Worm (Caenorhabditis elegans): ENCODE measurements around the gene C17C3.15.

C17C3.15 gene

DNA sequence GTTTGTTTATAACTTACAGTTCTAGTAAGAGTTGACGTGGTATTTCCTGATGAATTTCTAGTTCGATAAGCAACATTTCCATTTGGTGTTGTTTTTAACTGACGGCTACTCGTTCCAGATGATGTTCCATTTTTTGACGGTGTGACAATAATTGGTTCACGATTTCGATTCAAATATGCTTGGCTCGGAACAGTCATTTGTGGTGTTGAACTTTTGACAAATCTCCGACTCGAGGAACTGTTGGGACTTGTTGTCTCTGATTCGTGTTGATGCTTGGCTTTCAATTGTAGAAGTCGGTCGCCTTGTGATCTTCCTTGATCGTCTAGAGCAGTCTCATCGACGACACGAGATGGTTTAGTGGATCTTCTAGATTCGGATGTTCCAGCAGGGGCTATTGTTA lies 21.1 kb downstream of the C17C3.15 start:
- TF ChIP-seq tbx-8 (GFP tag; optimal IDR thresholded peaks at IDR 0.05), result no peak
- TF ChIP-seq ceh-83 (GFP tag; optimal IDR thresholded peaks at IDR 0.05), result no peak
- no peak for TF ChIP-seq drap-1 (GFP tag; optimal IDR thresholded peaks at IDR 0.05)
- no peak for TF ChIP-seq elt-1 (tag; optimal IDR thresholded peaks at IDR 0.05; ENCODE audit: borderline replicate concordance, insufficient read depth)
- no peak for TF ChIP-seq nhr-28 (tag; optimal IDR thresholded peaks at IDR 0.05)
- no peak for TF ChIP-seq blmp-1 (tag; optimal IDR thresholded peaks at IDR 0.05)
- TF ChIP-seq ztf-11 (tag; optimal IDR thresholded peaks at IDR 0.05), result no peak
- TF ChIP-seq snpc-4 (tag; optimal IDR thresholded peaks at IDR 0.05), result no peak
- TF ChIP-seq sem-2 (GFP tag; optimal IDR thresholded peaks at IDR 0.05), result no peak
- no peak for TF ChIP-seq ceh-39 (tag; optimal IDR thresholded peaks at IDR 0.05)
- no peak for TF ChIP-seq elt-3 (tag; optimal IDR thresholded peaks at IDR 0.05)
- no peak for TF ChIP-seq zip-8 (tag; optimal IDR thresholded peaks at IDR 0.05)

DNA sequence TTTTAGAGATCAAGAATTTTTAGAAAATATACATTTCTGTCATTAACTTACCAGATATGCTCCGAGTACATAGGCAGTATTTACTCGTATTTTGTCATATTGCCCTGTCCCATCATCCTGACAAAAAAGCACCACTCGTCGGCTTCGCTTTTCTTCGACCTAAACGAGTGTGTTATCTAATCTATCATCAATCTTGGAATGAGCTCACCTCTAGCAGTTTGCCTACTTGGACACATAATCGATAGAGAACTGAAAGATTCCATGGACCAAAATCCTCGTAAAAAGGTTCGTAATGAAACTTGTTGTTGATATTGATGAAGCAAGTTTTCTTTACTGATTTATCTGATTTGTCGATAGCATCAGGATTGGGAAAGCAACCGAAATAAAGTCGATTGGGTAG lies 22.4 kb downstream of the C17C3.15 start:
- TF ChIP-seq sem-2 (GFP tag; optimal IDR thresholded peaks at IDR 0.05) (no peak), elt-3 (tag; optimal IDR thresholded peaks at IDR 0.05) (no peak), ceh-83 (GFP tag; optimal IDR thresholded peaks at IDR 0.05) (no peak), nhr-2 (tag; optimal IDR thresholded peaks at IDR 0.05) (no peak), blmp-1 (tag; optimal IDR thresholded peaks at IDR 0.05) (no peak), mls-2 (tag; optimal IDR thresholded peaks at IDR 0.05) (no peak), hlh-1 (tag; optimal IDR thresholded peaks at IDR 0.05) (no peak), mab-5 (tag; optimal IDR thresholded peaks at IDR 0.05) (no peak), elt-1 (tag; optimal IDR thresholded peaks at IDR 0.05; ENCODE audit: borderline replicate concordance, insufficient read depth) (no peak), zip-8 (tag; optimal IDR thresholded peaks at IDR 0.05) (no peak), bed-3 (GFP tag; optimal IDR thresholded peaks at IDR 0.05) (no peak), lin-32 (GFP tag; optimal IDR thresholded peaks at IDR 0.05) (no peak), unc-39 (tag; optimal IDR thresholded peaks at IDR 0.05) (no peak), nhr-28 (tag; optimal IDR thresholded peaks at IDR 0.05) (no peak), sptf-1 (tag; optimal IDR thresholded peaks at IDR 0.05) (no peak), nhr-12 (tag; optimal IDR thresholded peaks at IDR 0.05) (no peak), mep-1 (tag; optimal IDR thresholded peaks at IDR 0.05) (no peak)

DNA sequence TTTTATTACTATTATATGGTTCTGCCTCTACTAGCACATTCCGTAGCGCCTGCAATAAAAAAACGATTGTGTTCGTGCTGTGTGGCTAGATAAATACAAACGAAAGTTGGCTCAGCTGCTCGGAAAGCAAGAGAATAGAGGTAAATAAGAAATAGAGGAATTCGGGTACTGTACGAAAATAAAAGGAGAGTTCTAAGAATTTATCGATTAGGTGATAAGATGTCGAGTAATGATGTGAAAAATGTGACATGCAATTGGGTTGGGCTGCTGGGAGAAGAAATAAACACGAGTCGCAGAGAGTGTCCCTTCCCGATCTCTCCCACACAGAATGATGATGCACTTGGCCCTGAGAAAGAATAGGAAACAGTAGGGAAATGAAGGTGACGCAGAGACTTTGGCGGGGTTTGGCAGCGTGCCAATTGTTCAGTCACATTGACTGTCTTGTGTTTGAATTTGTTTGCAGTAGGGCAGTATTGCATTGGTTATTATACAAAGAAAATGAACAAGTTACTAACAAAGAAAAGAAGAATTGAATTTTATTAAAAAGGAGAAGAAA lies 23.0 kb downstream of the C17C3.15 start, which contains the start of gene cdc-14:
cdc-14 (minus strand) TSS at position 51 of the 556 bp plus-strand sequence.
- TF ChIP-seq lin-32 (GFP tag; optimal IDR thresholded peaks at IDR 0.05), result no peak
- TF ChIP-seq nhr-28 (tag; optimal IDR thresholded peaks at IDR 0.05), result no peak
- TF ChIP-seq mab-5 (tag; optimal IDR thresholded peaks at IDR 0.05), result no peak
- no peak for TF ChIP-seq unc-39 (tag; optimal IDR thresholded peaks at IDR 0.05)
- no peak for TF ChIP-seq drap-1 (GFP tag; optimal IDR thresholded peaks at IDR 0.05)
- TF ChIP-seq flh-1 (GFP tag; optimal IDR thresholded peaks at IDR 0.05), result no peak
- TF ChIP-seq nhr-237 (tag; optimal IDR thresholded peaks at IDR 0.05), result peak; percentile 39
- peak; percentile 81 for TF ChIP-seq lin-13 (tag; optimal IDR thresholded peaks at IDR 0.05)
- TF ChIP-seq nhr-2 (tag; optimal IDR thresholded peaks at IDR 0.05), result peak; percentile 2
- TF ChIP-seq unc-62 (GFP tag; optimal IDR thresholded peaks at IDR 0.05), result peak; percentile 80
- no peak for TF ChIP-seq mls-2 (tag; optimal IDR thresholded peaks at IDR 0.05)
- TF ChIP-seq bed-3 (GFP tag; optimal IDR thresholded peaks at IDR 0.05), result no peak
- no peak for TF ChIP-seq tbx-8 (GFP tag; optimal IDR thresholded peaks at IDR 0.05)
- peak; percentile 44 for TF ChIP-seq lsy-2 (tag; optimal IDR thresholded peaks at IDR 0.05)
- no peak for TF ChIP-seq snpc-4 (tag; optimal IDR thresholded peaks at IDR 0.05)
- TF ChIP-seq M03D4.4 (tag; optimal IDR thresholded peaks at IDR 0.05), result no peak
- no peak for TF ChIP-seq ztf-11 (tag; optimal IDR thresholded peaks at IDR 0.05)
- peak; percentile 87 for TF ChIP-seq mep-1 (tag; optimal IDR thresholded peaks at IDR 0.05)
- TF ChIP-seq sem-2 (GFP tag; optimal IDR thresholded peaks at IDR 0.05), result no peak
- peak; percentile 45 for TF ChIP-seq ces-1 (GFP tag; optimal IDR thresholded peaks at IDR 0.05)
- TF ChIP-seq elt-3 (tag; optimal IDR thresholded peaks at IDR 0.05), result no peak
- peak; percentile 86 for TF ChIP-seq hlh-1 (tag; optimal IDR thresholded peaks at IDR 0.05)
- peak; percentile 75 for TF ChIP-seq ceh-39 (tag; optimal IDR thresholded peaks at IDR 0.05)
- no peak for TF ChIP-seq pha-4 (tag; optimal IDR thresholded peaks at IDR 0.05)
- no peak for TF ChIP-seq nhr-12 (tag; optimal IDR thresholded peaks at IDR 0.05)
- no peak for TF ChIP-seq ham-2 (GFP tag; optimal IDR thresholded peaks at IDR 0.05)
- TF ChIP-seq ceh-83 (GFP tag; optimal IDR thresholded peaks at IDR 0.05), result no peak
- TF ChIP-seq sptf-1 (tag; optimal IDR thresholded peaks at IDR 0.05), result no peak
- TF ChIP-seq unc-120 (tag; optimal IDR thresholded peaks at IDR 0.05; ENCODE audit: poor library complexity, severe bottlenecking), result peak; percentile 74
- TF ChIP-seq ceh-43 (GFP tag; optimal IDR thresholded peaks at IDR 0.05), result no peak
- TF ChIP-seq blmp-1 (tag; optimal IDR thresholded peaks at IDR 0.05), result no peak
- TF ChIP-seq elt-1 (tag; optimal IDR thresholded peaks at IDR 0.05; ENCODE audit: borderline replicate concordance, insufficient read depth), result no peak
- TF ChIP-seq zip-8 (tag; optimal IDR thresholded peaks at IDR 0.05), result no peak
- peak; percentile 47 for TF ChIP-seq cnd-1 (tag; optimal IDR thresholded peaks at IDR 0.05)
- no peak for TF ChIP-seq nhr-76 (tag; optimal IDR thresholded peaks at IDR 0.05)
